Fruit fly (Drosophila melanogaster): ENCODE data around the gene CG9265.
A peak's percentile ranks its signal among the peaks of the same experiment; 100 is the strongest.

The CG9265 gene

DNA sequence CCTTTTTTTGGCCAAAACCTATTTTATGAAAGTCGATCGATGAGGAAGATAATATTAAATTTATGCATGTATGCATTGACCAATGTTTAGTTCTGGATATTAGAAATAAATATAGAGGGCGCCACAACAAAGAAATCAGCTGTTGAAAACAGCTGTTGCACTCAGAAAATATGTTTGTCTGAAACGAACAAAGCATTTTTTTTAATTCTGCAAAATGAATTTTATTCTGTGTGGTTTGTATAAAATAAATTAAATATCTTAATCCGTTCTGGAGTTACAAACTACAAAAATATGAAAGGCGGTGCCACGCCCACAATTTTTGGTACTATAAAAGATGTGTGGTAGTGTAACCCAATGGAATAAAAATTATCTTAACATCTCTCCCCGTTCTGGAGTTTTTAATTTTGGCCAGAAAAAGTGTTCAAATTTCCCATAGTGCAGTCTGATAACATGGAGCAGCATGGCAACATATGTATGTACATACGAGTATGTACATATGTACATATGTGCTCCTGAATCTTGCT, 37.5 kb upstream of the CG9265 start (continued):
- TF ChIP-seq CG30403 (GFP tag; optimal IDR thresholded peaks at IDR 0.05): peak; percentile 66
- no peak for TF ChIP-seq fru (optimal IDR thresholded peaks at IDR 0.05)
- no peak for TF ChIP-seq Scr (GFP tag; IDR thresholded peaks at IDR 0.05; ENCODE audit: partially characterized antibody)
- peak; percentile 64 for TF ChIP-seq CG18476 (GFP tag; optimal IDR thresholded peaks at IDR 0.05)
- no peak for TF ChIP-seq corto (GFP tag; optimal IDR thresholded peaks at IDR 0.05)
- no peak for TF ChIP-seq MESR4 (GFP tag; optimal IDR thresholded peaks at IDR 0.05)
- peak; percentile 72 for TF ChIP-seq CG7839 (tag; optimal IDR thresholded peaks at IDR 0.05)
- TF ChIP-seq Hmr (GFP tag; optimal IDR thresholded peaks at IDR 0.05): peak; percentile 49
- TF ChIP-seq ara (GFP tag; IDR thresholded peaks at IDR 0.05): peak; percentile 64; the same call in 1 of the 2 replicates
- peak; percentile 74 for TF ChIP-seq Med (GFP tag)
- peak; percentile 33 to 74 for TF ChIP-seq Hr51 (GFP tag; optimal IDR thresholded peaks at IDR 0.05)
- TF ChIP-seq phol (tag; optimal IDR thresholded peaks at IDR 0.05): peak; percentile 65
- TF ChIP-seq Deaf1 (tag; optimal IDR thresholded peaks at IDR 0.05): peak; percentile 21
- TF ChIP-seq h (optimal IDR thresholded peaks at IDR 0.05): no peak
- TF ChIP-seq C15 (GFP tag; IDR thresholded peaks at IDR 0.05): 0 out of 3 replicates have a peak, but pooled peaks have one; percentile 54
- TF ChIP-seq jumu (GFP tag; optimal IDR thresholded peaks at IDR 0.05): peak; percentile 13
- TF ChIP-seq pfk (GFP tag; optimal IDR thresholded peaks at IDR 0.05): no peak
- no peak for TF ChIP-seq usp (GFP tag; optimal IDR thresholded peaks at IDR 0.05)
- TF ChIP-seq slou (GFP tag; optimal IDR thresholded peaks at IDR 0.05): peak; percentile 10
- peak; percentile 54; the same call in 1 of the 2 replicates for TF ChIP-seq CG6689 (GFP tag; IDR thresholded peaks at IDR 0.05)
- peak; percentile 28 for TF ChIP-seq Asciz (GFP tag; optimal IDR thresholded peaks at IDR 0.05)
- no peak for TF ChIP-seq CG6683 (GFP tag; optimal IDR thresholded peaks at IDR 0.05)
- TF ChIP-seq Dek (tag; optimal IDR thresholded peaks at IDR 0.05): no peak
- no peak for TF ChIP-seq sd (tag; optimal IDR thresholded peaks at IDR 0.05)
- no peak; the same call in 1 of the 2 replicates for TF ChIP-seq slbo (GFP tag; IDR thresholded peaks at IDR 0.05)
- TF ChIP-seq Neu2 (GFP tag; optimal IDR thresholded peaks at IDR 0.05; ENCODE audit: borderline replicate concordance): no peak
- peak; percentile 55 for TF ChIP-seq CG15696 (tag; optimal IDR thresholded peaks at IDR 0.05)
- TF ChIP-seq ind (GFP tag; optimal IDR thresholded peaks at IDR 0.05): no peak
- TF ChIP-seq CG5180 (GFP tag; optimal IDR thresholded peaks at IDR 0.05): no peak

DNA sequence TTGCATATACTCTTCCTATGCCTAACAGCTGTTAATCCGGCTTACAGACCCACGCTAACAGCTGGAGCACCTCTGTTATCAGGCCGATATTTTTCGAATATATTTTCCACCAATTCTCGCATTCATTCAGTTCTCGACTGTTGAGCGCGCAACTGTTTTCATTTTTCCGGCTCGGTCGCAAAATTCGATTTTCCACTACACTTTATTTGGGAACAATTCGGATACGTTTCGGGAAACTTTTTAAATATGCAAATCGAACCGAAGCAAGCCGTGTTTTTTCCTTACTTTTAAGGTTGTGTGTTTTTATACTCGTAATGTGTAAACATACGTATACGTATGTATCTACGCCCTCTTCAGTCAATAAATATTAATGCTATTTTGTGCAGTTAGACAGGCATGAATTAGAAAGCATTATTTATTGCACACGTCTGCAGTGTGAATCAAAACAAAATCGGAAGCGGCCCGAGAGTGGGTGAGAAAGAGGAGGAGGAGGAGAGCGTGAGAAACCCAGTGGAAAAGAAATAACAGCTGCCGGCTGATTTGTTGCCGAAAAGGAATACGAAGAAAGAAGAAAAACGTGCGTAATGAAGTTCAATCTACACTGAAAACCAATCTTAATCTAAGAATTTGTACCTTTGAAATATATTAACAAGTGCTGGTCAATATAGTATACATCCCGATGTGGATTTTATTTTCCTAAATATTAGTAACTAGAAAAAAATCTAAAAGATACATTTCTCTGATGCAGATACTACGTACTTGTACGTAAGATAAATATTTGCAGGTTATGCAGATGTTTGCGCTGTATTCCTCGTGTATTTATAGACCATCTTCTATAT, 36.6 kb upstream of the CG9265 start:
- TF ChIP-seq HLH4C (GFP tag; IDR thresholded peaks at IDR 0.05; ENCODE audit: partially characterized antibody) (no peak), CG14860 (GFP tag; IDR thresholded peaks at IDR 0.05; ENCODE audit: partially characterized antibody) (no peak), CG14014 (GFP tag; IDR thresholded peaks at IDR 0.05) (no peak), hb (GFP tag; IDR thresholded peaks at IDR 0.05; ENCODE audit: partially characterized antibody) (no peak), tap (tag; optimal IDR thresholded peaks at IDR 0.05) (no peak), CG17802 (tag; optimal IDR thresholded peaks at IDR 0.05) (no peak), CG4820 (GFP tag; optimal IDR thresholded peaks at IDR 0.05) (no peak), dimm (GFP tag; IDR thresholded peaks at IDR 0.05) (no peak), CG34422 (GFP tag; IDR thresholded peaks at IDR 0.05) (peak; percentile 28; the same call in 1 of the 3 replicates), klu (GFP tag; IDR thresholded peaks at IDR 0.05) (no peak), Chrac-16 (GFP tag; optimal IDR thresholded peaks at IDR 0.05) (no peak), Atf6 (GFP tag; IDR thresholded peaks at IDR 0.05) (no peak), Bteb2 (GFP tag; optimal IDR thresholded peaks at IDR 0.05) (no peak), CG4404 (GFP tag; IDR thresholded peaks at IDR 0.05) (no peak), eyg (GFP tag; optimal IDR thresholded peaks at IDR 0.05) (no peak), HLH54F (GFP tag; optimal IDR thresholded peaks at IDR 0.05) (no peak), CG10654 (GFP tag; optimal IDR thresholded peaks at IDR 0.05) (no peak), gsb-n (tag; optimal IDR thresholded peaks at IDR 0.05) (no peak), CG7786 (GFP tag; optimal IDR thresholded peaks at IDR 0.05) (no peak), Neu2 (GFP tag; optimal IDR thresholded peaks at IDR 0.05; ENCODE audit: borderline replicate concordance) (no peak), CG10321 (GFP tag; IDR thresholded peaks at IDR 0.05) (no peak), Xrp1 (GFP tag; IDR thresholded peaks at IDR 0.05) (no peak), phol (tag; optimal IDR thresholded peaks at IDR 0.05) (peak; percentile 33)

Measured in whole organism, embryonic.